Worm (Caenorhabditis elegans) whole organism, young adult: Measurements from ENCODE around the gene tag-290.

Source experiments
- ama-1 ChIP-seq, 3 experiments: fragments of 150-350 bp in 1 of 3; sonication (generic microtip) in 2 of 3; optimal IDR thresholded peaks; 2 replicates each; lab custom pipeline; 2014 to 2018; ENCODE audit warnings: missing biosample characterization in 2 of 3, missing genetic modification characterization in 2 of 3, missing genetic modification reagents in 2 of 3
- hlh-26 ChIP-seq: fragments of 200-800 bp; sonication (Bioruptor generic); conservative IDR thresholded peaks from 2 replicates; pipeline ENCODE4 v1.3.6; 2022; ENCODE audit warnings: missing genetic modification reagents, missing genetic modification characterization, missing compliant biosample characterization
- nfya-1 ChIP-seq: sonication (generic microtip); optimal IDR thresholded peaks from 2 replicates; lab custom pipeline; 2017; ENCODE audit warnings: antibody characterized with exemption, missing compliant biosample characterization, missing genetic modification characterization, borderline replicate concordance; ENCODE audit not compliant: insufficient read depth
- nhr-27 ChIP-seq: fragments of 200-800 bp; sonication (Bioruptor generic); optimal IDR thresholded peaks from 2 replicates; lab custom pipeline; 2018; ENCODE audit warnings: mild to moderate bottlenecking, missing genetic modification characterization, moderate library complexity, missing compliant biosample characterization
- pbrm-1 ChIP-seq: fragments of 200-800 bp; sonication (Bioruptor generic); IDR thresholded peaks from 2 replicates; pipeline ENCODE4 v1.3.6; 2022; ENCODE audit warnings: missing genetic modification reagents, missing genetic modification characterization, missing compliant biosample characterization
- unc-62 ChIP-seq: fragments of 150-350 bp; optimal IDR thresholded peaks from 2 replicates; lab custom pipeline; 2014; ENCODE audit warnings: missing biosample characterization, missing genetic modification reagents, missing genetic modification characterization

DNA sequence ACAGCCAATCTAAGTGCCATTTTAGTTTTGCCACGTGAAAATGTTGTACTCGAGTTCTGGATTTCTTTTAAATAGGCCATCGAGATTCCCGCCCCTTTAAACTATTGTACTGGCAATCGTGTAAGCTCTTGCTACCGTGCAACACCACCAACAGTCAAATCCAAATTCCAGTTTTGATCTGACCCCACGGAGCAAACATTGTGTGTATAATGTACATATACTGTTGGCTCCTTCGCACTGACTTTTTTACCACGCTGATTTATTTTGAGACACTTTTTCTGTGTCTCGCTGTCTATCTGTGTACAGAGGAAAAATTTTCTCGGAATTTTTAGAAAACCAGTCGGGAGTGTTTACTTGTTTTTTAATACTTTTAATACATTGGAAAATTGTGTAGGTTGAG, 3.1 kb upstream of the tag-290 start, which contains the start of gene piit-1:
- TF ChIP-seq ama-1 (optimal IDR thresholded peaks at IDR 0.05; lab: Kevin White, UChicago) (no peak), ama-1 (GFP tag; optimal IDR thresholded peaks at IDR 0.05; lab: Kevin White, UChicago) (no peak), hlh-26 (GFP tag; lab: Robert Waterston, UW) (no peak), nfya-1 (tag; lab: Kevin White, UChicago) (no peak), pbrm-1 (no peak), unc-62 (no peak), nhr-27 (tag; lab: Kevin White, UChicago) (no peak)
